Worm (Caenorhabditis elegans): ENCODE data around the gene fbxc-34.

Gene fbxc-34

DNA sequence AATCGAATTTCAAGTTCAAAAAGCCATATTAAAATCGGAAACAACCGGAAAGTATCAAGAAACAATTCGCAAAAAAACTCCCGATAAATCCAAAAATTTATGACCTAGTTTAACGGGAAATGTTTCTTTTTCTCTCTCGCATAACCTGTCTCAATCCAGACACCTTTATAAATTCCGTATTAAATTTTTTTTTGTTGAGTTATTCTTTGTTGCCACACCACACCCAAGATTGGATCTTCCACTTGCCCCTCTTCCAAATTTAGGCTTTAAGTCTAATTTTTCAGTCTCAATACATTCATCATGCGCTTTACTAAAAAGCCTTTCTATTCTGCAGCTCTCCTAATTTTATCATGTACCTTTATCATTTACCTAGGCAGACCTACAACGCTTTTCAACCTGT is 7.6 kb downstream of the fbxc-34 start, which contains the start of gene R07C3.3:
R07C3.3 (plus strand) TSS at position 301 of the 400 bp plus-strand sequence.
- TF ChIP-seq mml-1 (tag; optimal IDR thresholded peaks at IDR 0.05) = no peak

DNA sequence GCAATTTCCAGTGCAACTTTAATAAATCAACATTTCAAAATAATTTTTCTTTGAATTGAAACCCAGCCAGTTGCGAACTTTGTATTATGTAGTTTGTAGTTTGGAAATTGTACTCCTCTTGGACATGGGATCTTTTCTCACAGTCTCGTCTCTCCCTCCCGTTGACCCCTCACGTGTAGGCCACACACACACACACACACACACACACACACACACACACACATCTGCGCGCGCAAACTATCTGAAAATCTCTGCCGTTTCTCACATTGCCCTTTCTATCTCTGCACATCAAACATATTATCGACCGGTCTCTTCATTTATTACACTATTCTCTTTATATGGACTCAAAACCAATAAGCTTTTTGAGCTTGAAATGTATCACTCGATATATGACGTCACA is 9.8 kb downstream of the fbxc-34 start, which contains the start of gene fbxc-36:
fbxc-36 (plus strand) TSS at position 205 of the 400 bp plus-strand sequence.
- TF ChIP-seq nhr-28 (tag; optimal IDR thresholded peaks at IDR 0.05) (no peak), egl-27 (tag; optimal IDR thresholded peaks at IDR 0.05) (no peak), unc-62 (GFP tag; optimal IDR thresholded peaks at IDR 0.05) (no peak), mml-1 (tag; optimal IDR thresholded peaks at IDR 0.05) (no peak), nfya-1 (tag; optimal IDR thresholded peaks at IDR 0.05; ENCODE audit: insufficient read depth) (no peak), nhr-23 (tag; optimal IDR thresholded peaks at IDR 0.05) (no peak)

DNA sequence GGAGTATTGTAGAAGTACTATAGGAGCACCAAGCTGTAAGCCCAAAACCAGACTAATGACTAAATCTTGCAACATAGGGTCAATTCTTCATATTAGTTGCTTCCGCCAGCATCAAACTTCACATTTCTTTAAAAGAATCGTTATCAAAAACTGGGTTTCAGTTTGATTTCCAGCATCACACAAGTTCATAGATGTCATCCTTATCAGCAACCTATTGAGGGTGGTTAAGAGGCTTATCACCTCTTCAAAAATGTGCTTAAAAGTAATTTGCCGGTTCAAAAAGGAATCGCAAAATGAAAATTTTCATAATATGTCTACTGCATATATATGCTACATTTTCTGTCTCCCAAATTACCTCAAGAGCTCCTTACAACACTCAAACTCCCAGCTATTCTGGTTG is 12.8 kb downstream of the fbxc-34 start, which contains the start of gene clec-43:
clec-43 (plus strand) TSS at position 294 of the 400 bp plus-strand sequence.
- no peak for TF ChIP-seq elt-1 (tag; optimal IDR thresholded peaks at IDR 0.05)
- no peak for TF ChIP-seq fos-1 (tag; optimal IDR thresholded peaks at IDR 0.05)
- peak; percentile 76 for TF ChIP-seq pqm-1 (tag; optimal IDR thresholded peaks at IDR 0.05)
- TF ChIP-seq R02D3.7 (tag; optimal IDR thresholded peaks at IDR 0.05) = no peak
- no peak for TF ChIP-seq ama-1 (optimal IDR thresholded peaks at IDR 0.05)
- TF ChIP-seq elt-2 (tag; optimal IDR thresholded peaks at IDR 0.05) = peak; percentile 81
- TF ChIP-seq nhr-76 (tag; optimal IDR thresholded peaks at IDR 0.05) = no peak
- no peak for TF ChIP-seq nhr-43 (tag; optimal IDR thresholded peaks at IDR 0.05; ENCODE audit: poor library complexity, severe bottlenecking)
- no peak for TF ChIP-seq nhr-25 (tag; optimal IDR thresholded peaks at IDR 0.05)

DNA sequence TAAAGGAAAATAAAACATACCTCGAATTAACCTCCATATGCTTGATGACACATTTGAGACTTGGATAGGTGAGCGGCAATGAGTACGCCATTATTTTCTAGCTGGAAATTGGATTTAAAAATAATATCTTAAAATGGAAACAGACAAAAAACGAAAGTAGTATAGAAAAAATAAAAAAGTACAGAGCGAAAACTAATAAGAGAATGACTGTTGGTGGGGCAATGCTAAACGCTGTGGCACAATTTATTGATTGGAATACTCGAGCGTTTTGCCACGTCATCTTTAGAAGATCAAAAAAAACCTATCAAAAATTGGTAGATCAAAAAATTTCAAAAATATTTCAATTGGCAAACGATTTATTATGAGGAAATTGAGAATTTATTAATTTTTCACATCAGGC is 17.1 kb downstream of the fbxc-34 start, which contains the start of gene fbxc-32:
fbxc-32 (minus strand) TSS at position 101 of the 400 bp plus-strand sequence.
- TF ChIP-seq egl-5 (tag; optimal IDR thresholded peaks at IDR 0.05) (no peak), mdl-1 (tag; optimal IDR thresholded peaks at IDR 0.05) (no peak), eor-1 (tag; optimal IDR thresholded peaks at IDR 0.05) (no peak), ztf-4 (tag; optimal IDR thresholded peaks at IDR 0.05) (no peak), nhr-77 (tag; optimal IDR thresholded peaks at IDR 0.05) (no peak), pqm-1 (tag; optimal IDR thresholded peaks at IDR 0.05) (no peak), unc-39 (tag; optimal IDR thresholded peaks at IDR 0.05) (no peak), ceh-9 (tag; optimal IDR thresholded peaks at IDR 0.05) (no peak), nhr-67 (tag; optimal IDR thresholded peaks at IDR 0.05) (no peak), nhr-43 (tag; optimal IDR thresholded peaks at IDR 0.05; ENCODE audit: poor library complexity, severe bottlenecking) (no peak), ceh-28 (tag; optimal IDR thresholded peaks at IDR 0.05) (no peak), snpc-4 (tag; optimal IDR thresholded peaks at IDR 0.05) (no peak), nhr-12 (tag; optimal IDR thresholded peaks at IDR 0.05) (no peak), skn-1 (tag; optimal IDR thresholded peaks at IDR 0.05) (no peak), aly-2 (tag; optimal IDR thresholded peaks at IDR 0.05) (no peak), egl-27 (tag; optimal IDR thresholded peaks at IDR 0.05) (no peak), lsy-12 (tag; optimal IDR thresholded peaks at IDR 0.05) (no peak)

DNA sequence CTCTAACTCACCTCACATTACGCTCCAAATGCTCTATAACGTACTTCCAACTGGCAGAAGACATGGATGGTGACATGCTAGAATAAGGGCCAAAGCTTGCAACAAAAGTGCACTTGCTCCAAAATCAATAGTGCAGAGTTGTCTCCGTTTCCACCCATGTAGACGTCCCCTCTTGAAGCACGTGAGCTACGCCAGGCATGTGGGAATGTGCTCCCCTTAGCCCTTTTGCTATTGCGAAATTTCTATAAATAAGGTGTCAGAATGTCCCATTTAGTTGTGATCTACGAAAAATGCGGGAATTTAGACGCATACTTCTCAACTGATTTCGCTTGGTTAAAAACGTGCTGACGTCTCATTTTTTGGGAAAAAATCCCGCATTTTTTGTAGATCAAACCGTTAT is 19.4 kb downstream of the fbxc-34 start:
- TF ChIP-seq nhr-67 (tag; optimal IDR thresholded peaks at IDR 0.05) = no peak
- no peak for TF ChIP-seq fos-1 (tag; optimal IDR thresholded peaks at IDR 0.05)
- TF ChIP-seq ceh-28 (tag; optimal IDR thresholded peaks at IDR 0.05) = no peak
- TF ChIP-seq fkh-2 (tag; optimal IDR thresholded peaks at IDR 0.05) = no peak
- no peak for TF ChIP-seq nhr-12 (tag; optimal IDR thresholded peaks at IDR 0.05)
- TF ChIP-seq egl-5 (tag; optimal IDR thresholded peaks at IDR 0.05) = no peak
- no peak for TF ChIP-seq nhr-77 (tag; optimal IDR thresholded peaks at IDR 0.05)
- TF ChIP-seq nhr-11 (tag; optimal IDR thresholded peaks at IDR 0.05) = no peak
- TF ChIP-seq ama-1 (optimal IDR thresholded peaks at IDR 0.05) = no peak
- no peak for TF ChIP-seq tbx-2 (tag; optimal IDR thresholded peaks at IDR 0.05)
- no peak for TF ChIP-seq elt-1 (tag; optimal IDR thresholded peaks at IDR 0.05)
- no peak for TF ChIP-seq snpc-4 (tag; optimal IDR thresholded peaks at IDR 0.05)
- no peak for TF ChIP-seq ceh-82 (tag; optimal IDR thresholded peaks at IDR 0.05)
- TF ChIP-seq ZK546.5 (tag; optimal IDR thresholded peaks at IDR 0.05) = no peak
- TF ChIP-seq eor-1 (tag; optimal IDR thresholded peaks at IDR 0.05) = no peak
- no peak for TF ChIP-seq skn-1 (tag; optimal IDR thresholded peaks at IDR 0.05)
- TF ChIP-seq aly-2 (tag; optimal IDR thresholded peaks at IDR 0.05) = no peak
